Worm (Caenorhabditis elegans): Measurements from ENCODE around the gene zig-12.

DNA sequence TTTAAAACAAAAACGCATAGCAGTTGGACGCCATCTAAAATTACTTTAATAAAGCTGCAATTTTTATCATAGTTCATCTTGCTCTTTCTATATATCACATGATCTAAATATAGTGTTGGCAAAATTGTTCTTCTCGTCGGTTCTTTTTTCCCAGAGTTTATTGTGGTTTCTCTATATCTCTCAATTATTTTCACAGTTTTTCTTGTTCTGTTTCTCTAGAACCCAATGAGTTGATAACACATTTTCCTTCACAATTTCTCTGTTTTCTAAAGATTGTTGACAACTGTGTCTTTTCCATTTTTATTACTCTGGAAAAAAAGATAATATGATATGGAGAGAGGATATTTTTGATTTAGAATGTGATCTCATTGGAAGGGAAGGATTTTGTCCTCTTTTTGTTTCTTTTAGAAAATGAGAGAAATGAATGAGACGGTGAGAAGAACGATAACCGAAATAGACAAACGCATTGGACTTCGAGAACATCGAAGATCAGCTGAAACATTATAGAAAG is 9.4 kb upstream of the zig-12 start:
- TF ChIP-seq ama-1 (optimal IDR thresholded peaks at IDR 0.05) (no peak), pes-1 (GFP tag; IDR thresholded peaks at IDR 0.05) (no peak), ets-7 (tag; optimal IDR thresholded peaks at IDR 0.05) (no peak), aly-1 (tag; optimal IDR thresholded peaks at IDR 0.05) (no peak), hnd-1 (tag; optimal IDR thresholded peaks at IDR 0.05) (no peak), ceh-36 (tag; optimal IDR thresholded peaks at IDR 0.05) (no peak), hmbx-1 (tag; optimal IDR thresholded peaks at IDR 0.05) (no peak), sea-1 (GFP tag; conservative IDR thresholded peaks at IDR 0.05) (no peak), tra-4 (tag; optimal IDR thresholded peaks at IDR 0.05) (no peak), tbx-11 (GFP tag; IDR thresholded peaks at IDR 0.05) (no peak), scrt-1 (GFP tag; IDR thresholded peaks at IDR 0.05) (no peak)
